Fruit fly (Drosophila melanogaster) whole organism, wandering third instar larva: ENCODE results near the gene CG2147.
A peak's percentile ranks its signal among the peaks of the same experiment; 100 is the strongest.

ENCODE experiments used
- Abd-B ChIP-seq: fragments of >200 bp; optimal IDR thresholded peaks from 2 replicates; lab custom pipeline; 2017; ENCODE audit warnings: missing biosample characterization, missing genetic modification characterization
- CG32264 ChIP-seq: fragments of 200-800 bp; sonication (Bioruptor generic); optimal IDR thresholded peaks from 2 replicates; lab custom pipeline; 2016; ENCODE audit warnings: missing biosample characterization, missing genetic modification characterization
- CG9705 ChIP-seq: fragments of 200-800 bp; sonication (Bioruptor generic); optimal IDR thresholded peaks from 2 replicates; lab custom pipeline; 2018; ENCODE audit warnings: missing biosample characterization, mild to moderate bottlenecking, missing genetic modification characterization
- CrebA ChIP-seq: fragments of 200-800 bp; sonication (Bioruptor generic); optimal IDR thresholded peaks from 2 replicates; lab custom pipeline; 2016; ENCODE audit warnings: missing biosample characterization, mild to moderate bottlenecking, missing genetic modification characterization, borderline replicate concordance
- Dfd ChIP-seq: fragments of >200 bp; optimal IDR thresholded peaks from 2 replicates; lab custom pipeline; 2017; ENCODE audit warnings: missing biosample characterization, missing genetic modification characterization
- Dif ChIP-seq: fragments of 200-275, 200-300 bp; sonication (Bioruptor generic); optimal IDR thresholded peaks from 2 replicates; lab custom pipeline; 2018; ENCODE audit warnings: missing biosample characterization, missing genetic modification characterization; ENCODE audit not compliant: partially characterized antibody
- GATAd ChIP-seq: sonication (Bioruptor generic); optimal IDR thresholded peaks from 2 replicates; lab custom pipeline; 2016; ENCODE audit warnings: missing biosample characterization, missing genetic modification characterization
- HLH106 ChIP-seq: fragments of 200-800 bp; optimal IDR thresholded peaks from 3 replicates; lab custom pipeline; 2019; ENCODE audit warnings: missing biosample characterization, mild to moderate bottlenecking, missing genetic modification characterization, moderate library complexity
- Hnf4 ChIP-seq: fragments of 200-800 bp; sonication (Bioruptor generic); optimal IDR thresholded peaks from 2 replicates; lab custom pipeline; 2016; ENCODE audit warnings: missing biosample characterization, mild to moderate bottlenecking, missing genetic modification characterization
- Hr78 ChIP-seq: fragments of >200 bp; optimal IDR thresholded peaks from 2 replicates; lab custom pipeline; 2017; ENCODE audit warnings: missing biosample characterization, missing genetic modification characterization
- Hr83 ChIP-seq: fragments of 200-300 bp; sonication (Bioruptor generic); optimal IDR thresholded peaks from 2 replicates; lab custom pipeline; 2016; ENCODE audit warnings: missing biosample characterization, mild to moderate bottlenecking, missing genetic modification characterization, moderate library complexity; ENCODE audit not compliant: poor library complexity, severe bottlenecking
- Jra ChIP-seq: sonication (Bioruptor generic); optimal IDR thresholded peaks from 2 replicates; lab custom pipeline; 2016; ENCODE audit warnings: missing biosample characterization, missing genetic modification characterization
- Mio ChIP-seq: sonication (Bioruptor generic); optimal IDR thresholded peaks from 2 replicates; lab custom pipeline; 2016; ENCODE audit warnings: missing biosample characterization, missing genetic modification characterization
- Myc ChIP-seq: fragments of >200 bp; optimal IDR thresholded peaks from 2 replicates; lab custom pipeline; 2017
- N ChIP-seq: fragments of >200 bp; optimal IDR thresholded peaks from 2 replicates; lab custom pipeline; 2018; ENCODE audit warnings: missing biosample characterization, missing external identifiers, missing genetic modification characterization
- OdsH ChIP-seq: fragments of 200-800 bp; sonication (Bioruptor generic); optimal IDR thresholded peaks from 2 replicates; lab custom pipeline; 2016; ENCODE audit warnings: missing biosample characterization, mild to moderate bottlenecking, missing genetic modification characterization
- Rel ChIP-seq, 2 experiments: fragments of 200-800 bp; sonication (Bioruptor generic) in 1 of 2; optimal IDR thresholded peaks; 2 replicates in 1 of 2; 3 replicates in 1 of 2; lab custom pipeline; 2016 to 2019; ENCODE audit warnings: mild to moderate bottlenecking in 2 of 2, missing biosample characterization in 2 of 2, missing genetic modification characterization in 2 of 2, moderate library complexity in 1 of 2
- Sp1 ChIP-seq: fragments of 200-800 bp; sonication (Bioruptor generic); optimal IDR thresholded peaks from 3 replicates; lab custom pipeline; 2019; ENCODE audit warnings: missing biosample characterization, mild to moderate bottlenecking, missing genetic modification characterization, moderate library complexity
- Vsx2 ChIP-seq: fragments of 200-300, 225-300 bp; sonication (Bioruptor generic); optimal IDR thresholded peaks from 2 replicates; lab custom pipeline; 2018; ENCODE audit warnings: missing biosample characterization, missing genetic modification characterization; ENCODE audit not compliant: partially characterized antibody
- br ChIP-seq: fragments of 200-800 bp; sonication (Bioruptor generic); optimal IDR thresholded peaks from 2 replicates; lab custom pipeline; 2016; ENCODE audit warnings: missing biosample characterization, missing genetic modification characterization
- brk ChIP-seq: fragments of 200-800 bp; sonication (Bioruptor generic); optimal IDR thresholded peaks from 2 replicates; lab custom pipeline; 2016; ENCODE audit warnings: missing biosample characterization, mild to moderate bottlenecking, missing genetic modification characterization
- dl ChIP-seq, 2 experiments: fragments of 175-275, 200-275 bp in 1 of 2; fragments of 200-275 bp in 1 of 2; sonication (Bioruptor generic); optimal IDR thresholded peaks; lab custom pipeline; 2018; ENCODE audit warnings: mild to moderate bottlenecking in 2 of 2, missing biosample characterization in 2 of 2, missing genetic modification characterization in 2 of 2, moderate library complexity in 2 of 2; ENCODE audit not compliant: partially characterized antibody in 2 of 2, insufficient read depth in 1 of 2
- dmrt93B ChIP-seq: fragments of 200-800 bp; sonication (Bioruptor generic); optimal IDR thresholded peaks from 2 replicates; lab custom pipeline; 2018; ENCODE audit warnings: missing biosample characterization, mild to moderate bottlenecking, missing genetic modification characterization
- dsf ChIP-seq: sonication (Bioruptor generic); optimal IDR thresholded peaks from 2 replicates; lab custom pipeline; 2016; ENCODE audit warnings: missing biosample characterization, missing genetic modification characterization, borderline replicate concordance
- ey ChIP-seq: fragments of 200-800 bp; sonication (Bioruptor generic); optimal IDR thresholded peaks from 2 replicates; lab custom pipeline; 2016; ENCODE audit warnings: missing biosample characterization, missing genetic modification characterization
- foxo ChIP-seq, 2 experiments: fragments of 200-800 bp; sonication (Bioruptor generic); optimal IDR thresholded peaks; 2 replicates in 1 of 2; 3 replicates in 1 of 2; lab custom pipeline; 2016 to 2017; ENCODE audit warnings: missing biosample characterization in 2 of 2, missing genetic modification characterization in 2 of 2
- fru ChIP-seq: fragments of 200-800 bp; sonication (Bioruptor generic); optimal IDR thresholded peaks from 3 replicates; lab custom pipeline; 2016; ENCODE audit warnings: missing biosample characterization, mild to moderate bottlenecking, missing genetic modification characterization
- h ChIP-seq: fragments of 200-800 bp; sonication (Bioruptor generic); optimal IDR thresholded peaks from 3 replicates; lab custom pipeline; 2016; ENCODE audit warnings: missing biosample characterization, mild to moderate bottlenecking, missing genetic modification characterization
- jim ChIP-seq: fragments of 175-275, 200-325 bp; sonication (Bioruptor generic); optimal IDR thresholded peaks from 2 replicates; lab custom pipeline; 2016; ENCODE audit warnings: missing biosample characterization, mild to moderate bottlenecking, missing genetic modification characterization
- lola ChIP-seq: fragments of >200 bp; optimal IDR thresholded peaks from 2 replicates; lab custom pipeline; 2017; ENCODE audit warnings: missing biosample characterization, missing genetic modification characterization
- pan ChIP-seq: fragments of >200 bp; optimal IDR thresholded peaks from 2 replicates; lab custom pipeline; 2017
- psq ChIP-seq: fragments of 200-800 bp; sonication (Bioruptor generic); optimal IDR thresholded peaks from 3 replicates; lab custom pipeline; 2017; ENCODE audit warnings: missing biosample characterization, mild to moderate bottlenecking, missing genetic modification characterization, moderate library complexity
- rgr ChIP-seq: fragments of 200-800 bp; sonication (Bioruptor generic); optimal IDR thresholded peaks from 3 replicates; lab custom pipeline; 2016; ENCODE audit warnings: missing biosample characterization, mild to moderate bottlenecking, missing genetic modification characterization
- sage ChIP-seq: fragments of 200-800 bp; sonication (Bioruptor generic); optimal IDR thresholded peaks from 2 replicates; lab custom pipeline; 2016; ENCODE audit warnings: missing biosample characterization, mild to moderate bottlenecking, missing genetic modification characterization
- sv ChIP-seq: fragments of 200-800 bp; sonication (Bioruptor generic); optimal IDR thresholded peaks from 3 replicates; lab custom pipeline; 2016; ENCODE audit warnings: missing biosample characterization, missing genetic modification characterization
- tai ChIP-seq: sonication (Bioruptor generic); optimal IDR thresholded peaks from 2 replicates; lab custom pipeline; 2016; ENCODE audit warnings: missing biosample characterization, missing genetic modification characterization
- usp ChIP-seq: fragments of >200 bp; optimal IDR thresholded peaks from 2 replicates; lab custom pipeline; 2017; ENCODE audit warnings: missing biosample characterization, missing genetic modification characterization
- woc ChIP-seq: sonication (Bioruptor generic); optimal IDR thresholded peaks from 2 replicates; lab custom pipeline; 2016; ENCODE audit warnings: missing biosample characterization, mild to moderate bottlenecking, missing genetic modification characterization

CG2147 gene

dm6 chrX:8240431-8240830 is at the start of gene CG2147:
Gene CG2147, plus strand, starts transcription at chrX:8240684.
- TF ChIP-seq woc (GFP tag; lab: Kevin White, UChicago) (no peak), foxo (GFP tag; optimal IDR thresholded peaks at IDR 0.05; lab: Kevin White, UChicago) (no peak), pan (no peak), Hnf4 (GFP tag; lab: Kevin White, UChicago) (no peak), sage (GFP tag; lab: Kevin White, UChicago) (peak; percentile 37)

- TF ChIP-seq Myc: peak; percentile 7
- no peak for TF ChIP-seq sv (GFP tag; lab: Kevin White, UChicago)
Observed at dm6 chrX:8192191-8192590, 48.3 kb upstream of the CG2147 start.

- TF ChIP-seq HLH106 (tag; lab: Kevin White, UChicago) (peak; percentile 21), brk (peak; percentile 9), Myc (peak; percentile 86), dmrt93B (GFP tag; lab: Kevin White, UChicago) (no peak), usp (GFP tag; lab: Kevin White, UChicago) (no peak), Dfd (GFP tag; lab: Kevin White, UChicago) (no peak), OdsH (peak; percentile 46), jim (no peak), fru (GFP tag; lab: Kevin White, UChicago) (peak; percentile 30), sage (GFP tag; lab: Kevin White, UChicago) (no peak), Mio (GFP tag; lab: Kevin White, UChicago) (no peak), sv (GFP tag; lab: Kevin White, UChicago) (no peak), rgr (GFP tag; lab: Kevin White, UChicago) (peak; percentile 34), lola (GFP tag; lab: Kevin White, UChicago) (no peak), Rel (GFP tag; optimal IDR thresholded peaks at IDR 0.05; lab: Kevin White, UChicago) (no peak), Rel (tag; optimal IDR thresholded peaks at IDR 0.05; lab: Kevin White, UChicago) (peak; percentile 45), h (GFP tag; lab: Kevin White, UChicago) (peak; percentile 68), woc (GFP tag; lab: Kevin White, UChicago) (peak; percentile 48), dl (GFP tag; optimal IDR thresholded peaks at IDR 0.05; lab: Kevin White, UChicago; ENCODE audit: insufficient read depth in 1 of 2, partially characterized antibody in 2 of 2) (no peak), br (GFP tag; lab: Kevin White, UChicago) (peak; percentile 19), CG32264 (GFP tag; lab: Kevin White, UChicago) (no peak), psq (peak; percentile 45), Hr83 (GFP tag; lab: Kevin White, UChicago) (peak; percentile 10), foxo (GFP tag; optimal IDR thresholded peaks at IDR 0.05; lab: Kevin White, UChicago) (peak in 1 of 2 experiments; percentile 40), Hnf4 (GFP tag; lab: Kevin White, UChicago) (peak; percentile 43), Sp1 (GFP tag; lab: Kevin White, UChicago) (peak; percentile 6), Abd-B (GFP tag; lab: Kevin White, UChicago) (no peak), Vsx2 (GFP tag; lab: Kevin White, UChicago) (no peak), ey (GFP tag; lab: Kevin White, UChicago) (peak; percentile 42), pan (no peak), CG9705 (GFP tag; lab: Kevin White, UChicago) (no peak), GATAd (GFP tag; lab: Kevin White, UChicago) (no peak), dsf (GFP tag; lab: Kevin White, UChicago) (no peak), Dif (GFP tag; lab: Kevin White, UChicago) (no peak), Jra (GFP tag; lab: Kevin White, UChicago) (peak; percentile 17), tai (GFP tag; lab: Kevin White, UChicago) (no peak), Hr78 (no peak), CrebA (no peak), N (GFP tag; lab: Kevin White, UChicago) (no peak)
Observed at dm6 chrX:8193017-8193556, 47.4 kb upstream of the CG2147 start.
